Fruit fly (Drosophila melanogaster) whole organism, embryonic: Measurements from ENCODE around the gene Fbxl4.
A peak's percentile ranks its signal among the peaks of the same experiment; 100 is the strongest.

Experiments used
- CG1024 ChIP-seq: fragments of 200-800 bp; sonication (Bioruptor generic); IDR thresholded peaks from 2 replicates; pipeline ENCODE4 v1.3.6; 2022; ENCODE audit warnings: missing biosample characterization, missing genetic modification characterization
- CG10267 ChIP-seq: fragments of 200-800 bp; sonication (Bioruptor generic); optimal IDR thresholded peaks from 2 replicates; lab custom pipeline; 2018; ENCODE audit warnings: missing biosample characterization, mild to moderate bottlenecking, missing genetic modification characterization, moderate library complexity
- CG10321 ChIP-seq: fragments of 200-800 bp; sonication (Bioruptor generic); IDR thresholded peaks from 2 replicates; pipeline ENCODE4 v1.3.6; 2022; ENCODE audit warnings: missing biosample characterization, missing genetic modification characterization
- CG10431 ChIP-seq: fragments of 200-800 bp; sonication (Bioruptor generic); optimal IDR thresholded peaks from 3 replicates; lab custom pipeline; 2018; ENCODE audit warnings: missing biosample characterization, mild to moderate bottlenecking, missing genetic modification characterization
- CG10654 ChIP-seq: fragments of 200-800 bp; sonication (Bioruptor generic); optimal IDR thresholded peaks from 2 replicates; lab custom pipeline; 2016; ENCODE audit warnings: missing biosample characterization, missing genetic modification characterization
- CG10959 ChIP-seq: fragments of 200-800 bp; sonication (Bioruptor generic); IDR thresholded peaks from 2 replicates; pipeline ENCODE4 v1.3.6; 2022; ENCODE audit warnings: missing biosample characterization, missing genetic modification characterization
- CG10979 ChIP-seq: fragments of 200-800 bp; sonication (Bioruptor generic); optimal IDR thresholded peaks from 2 replicates; lab custom pipeline; 2018; ENCODE audit warnings: missing biosample characterization, mild to moderate bottlenecking, missing genetic modification characterization, moderate library complexity
- CG11398 ChIP-seq: fragments of 200-800 bp; sonication (Bioruptor generic); optimal IDR thresholded peaks from 2 replicates; lab custom pipeline; 2016; ENCODE audit warnings: missing biosample characterization, missing genetic modification characterization
- CG11504 ChIP-seq: fragments of 200-800 bp; sonication (Bioruptor generic); optimal IDR thresholded peaks from 3 replicates; lab custom pipeline; 2019; ENCODE audit warnings: missing biosample characterization, mild to moderate bottlenecking, missing genetic modification characterization, moderate library complexity
- CG11696 ChIP-seq: fragments of 200-800 bp; sonication (Bioruptor generic); IDR thresholded peaks from 2 replicates; pipeline ENCODE4 v1.3.6; 2022; ENCODE audit warnings: missing biosample characterization, missing genetic modification characterization
- CG12236 ChIP-seq: fragments of 200-800 bp; sonication (Bioruptor generic); optimal IDR thresholded peaks from 2 replicates; lab custom pipeline; 2016; ENCODE audit warnings: missing biosample characterization, missing genetic modification characterization
- CG13424 ChIP-seq: fragments of 200-800 bp; sonication (Bioruptor generic); optimal IDR thresholded peaks from 2 replicates; lab custom pipeline; 2019; ENCODE audit warnings: missing biosample characterization, mild to moderate bottlenecking, missing genetic modification characterization, moderate library complexity
- CG13775 ChIP-seq: fragments of 200-800 bp; sonication (Bioruptor generic); optimal IDR thresholded peaks from 3 replicates; lab custom pipeline; 2017; ENCODE audit warnings: missing biosample characterization, mild to moderate bottlenecking, missing genetic modification characterization
- CG13894 ChIP-seq: fragments of 200-800 bp; sonication (Bioruptor generic); optimal IDR thresholded peaks from 3 replicates; lab custom pipeline; 2018; ENCODE audit warnings: missing biosample characterization, mild to moderate bottlenecking, missing genetic modification characterization, moderate library complexity
- CG15073 ChIP-seq: fragments of 200-800 bp; sonication (Bioruptor generic); optimal IDR thresholded peaks from 2 replicates; lab custom pipeline; 2016; ENCODE audit warnings: missing biosample characterization, missing genetic modification characterization
- CG15601 ChIP-seq: fragments of 200-800 bp; sonication (Bioruptor generic); optimal IDR thresholded peaks from 3 replicates; lab custom pipeline; 2019; ENCODE audit warnings: missing biosample characterization, mild to moderate bottlenecking, missing genetic modification characterization, moderate library complexity
- CG16815 ChIP-seq: fragments of 200-800 bp; sonication (Bioruptor generic); optimal IDR thresholded peaks from 3 replicates; lab custom pipeline; 2017; ENCODE audit warnings: missing biosample characterization, mild to moderate bottlenecking, missing genetic modification characterization
- CG17802 ChIP-seq: fragments of 200-800 bp; sonication (Bioruptor generic); optimal IDR thresholded peaks from 2 replicates; lab custom pipeline; 2018; ENCODE audit warnings: missing biosample characterization, mild to moderate bottlenecking, missing genetic modification characterization, moderate library complexity
- CG1792 ChIP-seq: fragments of 200-800 bp; sonication (Bioruptor generic); optimal IDR thresholded peaks from 2 replicates; lab custom pipeline; 2016; ENCODE audit warnings: missing biosample characterization, missing genetic modification characterization
- CG2129 ChIP-seq: fragments of 200-800 bp; sonication (Bioruptor generic); IDR thresholded peaks from 2 replicates; pipeline ENCODE4 v1.3.6; 2022; ENCODE audit warnings: missing biosample characterization, missing genetic modification characterization; ENCODE audit not compliant: partially characterized antibody
- CG2712 ChIP-seq: fragments of 200-800 bp; optimal IDR thresholded peaks from 3 replicates; lab custom pipeline; 2019; ENCODE audit warnings: missing biosample characterization, mild to moderate bottlenecking, missing genetic modification characterization, moderate library complexity
- CG3847 ChIP-seq: fragments of 200-800 bp; sonication (Bioruptor generic); IDR thresholded peaks from 2 replicates; pipeline ENCODE4 v1.3.6; 2022; ENCODE audit warnings: missing biosample characterization, missing genetic modification characterization
- CG3995 ChIP-seq: fragments of 200-800 bp; sonication (Bioruptor generic); optimal IDR thresholded peaks from 3 replicates; lab custom pipeline; 2016; ENCODE audit warnings: missing biosample characterization, missing genetic modification characterization
- CG8924 ChIP-seq: fragments of 200-800 bp; optimal IDR thresholded peaks from 3 replicates; lab custom pipeline; 2019; ENCODE audit warnings: missing biosample characterization, mild to moderate bottlenecking, missing genetic modification characterization, moderate library complexity
- Deaf1 ChIP-seq: fragments of 200-800 bp; optimal IDR thresholded peaks from 3 replicates; lab custom pipeline; 2019; ENCODE audit warnings: missing biosample characterization, mild to moderate bottlenecking, missing genetic modification characterization, moderate library complexity
- Dip2 ChIP-seq: fragments of 200-800 bp; sonication (Bioruptor generic); IDR thresholded peaks from 2 replicates; pipeline ENCODE4 v1.3.6; 2022; ENCODE audit warnings: missing biosample characterization, missing genetic modification characterization
- Dip3 ChIP-seq: fragments of 200-800 bp; sonication (Bioruptor generic); optimal IDR thresholded peaks from 3 replicates; lab custom pipeline; 2016; ENCODE audit warnings: missing biosample characterization, missing genetic modification characterization
- Hr39 ChIP-seq: fragments of >200 bp; optimal IDR thresholded peaks from 2 replicates; lab custom pipeline; 2017
- Nf-YB ChIP-seq: fragments of 200-800 bp; sonication (Bioruptor generic); optimal IDR thresholded peaks from 3 replicates; lab custom pipeline; 2019; ENCODE audit warnings: missing biosample characterization, mild to moderate bottlenecking, missing genetic modification characterization, moderate library complexity
- Ptx1 ChIP-seq: fragments of 200-800 bp; sonication (Bioruptor generic); IDR thresholded peaks from 2 replicates; pipeline ENCODE4 v1.3.6; 2022; ENCODE audit warnings: missing biosample characterization, missing genetic modification characterization
- Sin3A ChIP-seq: fragments of >200 bp; optimal IDR thresholded peaks from 2 replicates; lab custom pipeline; 2018
- Six4 ChIP-seq: fragments of 200-800 bp; sonication (Bioruptor generic); optimal IDR thresholded peaks from 2 replicates; lab custom pipeline; 2016; ENCODE audit warnings: missing biosample characterization, missing genetic modification characterization
- abd-A ChIP-seq: fragments of 200-800 bp; sonication (Bioruptor generic); optimal IDR thresholded peaks from 3 replicates; lab custom pipeline; 2019; ENCODE audit warnings: missing biosample characterization, mild to moderate bottlenecking, missing genetic modification characterization, moderate library complexity
- ash1 ChIP-seq: fragments of 200-800 bp; sonication (Bioruptor generic); optimal IDR thresholded peaks from 2 replicates; lab custom pipeline; 2018; ENCODE audit warnings: missing biosample characterization, mild to moderate bottlenecking, missing genetic modification characterization
- ato ChIP-seq: fragments of 200-800 bp; sonication (Bioruptor generic); IDR thresholded peaks from 2 replicates; pipeline ENCODE4 v1.3.6; 2022; ENCODE audit warnings: missing biosample characterization, missing genetic modification characterization; ENCODE audit not compliant: partially characterized antibody
- bsh ChIP-seq, 2 experiments: fragments of 200-800 bp; sonication (Bioruptor generic); optimal IDR thresholded peaks; 2 replicates each; lab custom pipeline; 2017 to 2018; ENCODE audit warnings: mild to moderate bottlenecking in 2 of 2, missing biosample characterization in 2 of 2, missing genetic modification characterization in 2 of 2, moderate library complexity in 1 of 2
- cg ChIP-seq: fragments of 200-800 bp; sonication (Bioruptor generic); optimal IDR thresholded peaks from 3 replicates; lab custom pipeline; 2019; ENCODE audit warnings: missing biosample characterization, mild to moderate bottlenecking, missing genetic modification characterization, moderate library complexity
- chinmo ChIP-seq: fragments of 200-800 bp; sonication (Bioruptor generic); IDR thresholded peaks from 4 replicates; pipeline ENCODE4 v1.3.6; 2022; ENCODE audit warnings: missing biosample characterization, missing genetic modification characterization; ENCODE audit not compliant: partially characterized antibody
- ci ChIP-seq: fragments of 200-800 bp; sonication (Bioruptor generic); IDR thresholded peaks from 3 replicates; pipeline ENCODE4 v1.3.6; 2022; ENCODE audit warnings: missing biosample characterization, missing genetic modification characterization
- dan ChIP-seq: fragments of 200-800 bp; sonication (Bioruptor generic); IDR thresholded peaks from 2 replicates; pipeline ENCODE4 v1.3.6; 2022; ENCODE audit warnings: missing biosample characterization, missing genetic modification characterization
- ems ChIP-seq: fragments of 200-800 bp; sonication (Bioruptor generic); optimal IDR thresholded peaks from 3 replicates; lab custom pipeline; 2016; ENCODE audit warnings: missing biosample characterization, missing genetic modification characterization
- h ChIP-seq: fragments of >200 bp; optimal IDR thresholded peaks from 2 replicates; lab custom pipeline; 2017
- inv ChIP-seq: fragments of 200-800 bp; sonication (Bioruptor generic); IDR thresholded peaks from 2 replicates; pipeline ENCODE4 v1.3.6; 2022; ENCODE audit warnings: missing biosample characterization, missing genetic modification characterization; ENCODE audit not compliant: partially characterized antibody
- jigr1 ChIP-seq: fragments of 200-800 bp; sonication (Bioruptor generic); IDR thresholded peaks from 3 replicates; pipeline ENCODE4 v1.3.6; 2022; ENCODE audit warnings: missing biosample characterization, missing genetic modification characterization
- lbe ChIP-seq: fragments of 200-800 bp; sonication (Bioruptor generic); optimal IDR thresholded peaks from 2 replicates; lab custom pipeline; 2016; ENCODE audit warnings: missing biosample characterization, mild to moderate bottlenecking, missing genetic modification characterization
- onecut ChIP-seq: fragments of 200-800 bp; sonication (Bioruptor generic); IDR thresholded peaks from 2 replicates; pipeline ENCODE4 v1.3.6; 2022; ENCODE audit warnings: missing biosample characterization, missing genetic modification characterization
- peb ChIP-seq: fragments of 200-800 bp; sonication (Bioruptor generic); IDR thresholded peaks from 2 replicates; pipeline ENCODE4 v1.3.6; 2022; ENCODE audit warnings: missing biosample characterization, missing genetic modification characterization
- run ChIP-seq: fragments of 200-800 bp; sonication (Bioruptor generic); optimal IDR thresholded peaks from 3 replicates; lab custom pipeline; 2018; ENCODE audit warnings: missing biosample characterization, mild to moderate bottlenecking, missing genetic modification characterization
- ttk ChIP-seq: fragments of 200-800 bp; sonication (Bioruptor generic); IDR thresholded peaks from 2 replicates; pipeline ENCODE4 v2.1.2; 2022; ENCODE audit warnings: missing biosample characterization, missing genetic modification characterization
- tx ChIP-seq: fragments of 200-800 bp; sonication (Bioruptor generic); optimal IDR thresholded peaks from 2 replicates; lab custom pipeline; 2016; ENCODE audit warnings: missing biosample characterization, missing genetic modification characterization
- vnd ChIP-seq: fragments of 200-800 bp; sonication (Bioruptor generic); IDR thresholded peaks from 3 replicates; pipeline ENCODE4 v1.3.6; 2022; ENCODE audit warnings: missing biosample characterization, missing genetic modification characterization; ENCODE audit not compliant: partially characterized antibody

Fbxl4 gene

DNA sequence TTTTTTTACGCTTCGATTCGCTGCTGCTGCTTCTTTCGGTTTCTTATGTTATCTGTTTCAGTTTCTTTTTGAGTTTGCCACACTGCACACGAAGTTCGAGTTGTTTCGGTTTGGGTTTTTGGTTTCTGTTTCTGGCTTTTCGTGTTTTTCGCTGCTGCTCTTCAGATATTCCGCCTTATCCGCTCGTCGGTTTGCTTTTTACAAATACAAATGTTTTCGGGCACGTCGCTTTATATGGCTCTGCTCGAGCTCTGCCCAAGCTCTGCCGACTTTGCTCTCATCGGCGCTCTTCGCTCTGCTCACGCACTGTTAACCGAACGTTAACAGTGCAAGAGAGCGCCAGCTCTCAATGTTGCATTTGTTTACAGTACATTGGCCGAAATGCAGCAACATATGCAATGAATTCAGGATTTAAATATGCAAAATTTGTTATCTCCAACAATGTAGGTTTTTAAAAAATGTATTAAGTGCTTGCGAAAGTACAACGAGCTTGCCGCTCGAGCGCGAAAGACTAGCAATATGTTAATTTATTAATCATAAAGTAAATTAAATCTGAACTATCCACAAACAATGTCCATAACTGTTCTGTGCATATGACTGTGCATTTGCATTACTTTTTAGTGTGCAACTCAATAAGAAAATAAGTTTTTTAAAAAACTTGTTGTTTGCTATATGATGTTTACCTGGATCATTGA, 26.3 kb downstream of the Fbxl4 start (continued):
- TF ChIP-seq CG10431 (GFP tag; lab: Kevin White, UChicago) = peak; percentile 23
- TF ChIP-seq CG1024 (GFP tag; lab: Robert Waterston, UW) = no peak
- TF ChIP-seq CG1792 (GFP tag; lab: Kevin White, UChicago) = no peak
- no peak for TF ChIP-seq CG10979 (tag; lab: Kevin White, UChicago)
- peak in 1 of 2 experiments; percentile 5 for TF ChIP-seq bsh (GFP tag; optimal IDR thresholded peaks at IDR 0.05; lab: Kevin White, UChicago)
- TF ChIP-seq CG2712 (tag; lab: Kevin White, UChicago) = no peak
- TF ChIP-seq Ptx1 (GFP tag; lab: Robert Waterston, UW) = no peak
- TF ChIP-seq CG10959 (GFP tag; lab: Robert Waterston, UW) = no peak
- TF ChIP-seq peb (GFP tag; lab: Robert Waterston, UW) = no peak
- TF ChIP-seq CG10654 (GFP tag; lab: Kevin White, UChicago) = no peak
- no peak for TF ChIP-seq Sin3A
- no peak for TF ChIP-seq run
- no peak for TF ChIP-seq CG13894 (tag; lab: Kevin White, UChicago)
- no peak for TF ChIP-seq CG10321 (GFP tag; lab: Robert Waterston, UW)
- no peak for TF ChIP-seq Dip3 (GFP tag; lab: Kevin White, UChicago)
- TF ChIP-seq CG15073 (GFP tag; lab: Kevin White, UChicago) = no peak
- no peak for TF ChIP-seq CG15601 (tag; lab: Kevin White, UChicago)
- TF ChIP-seq CG13424 (tag; lab: Kevin White, UChicago) = no peak
- no peak for TF ChIP-seq CG2129 (GFP tag; lab: Robert Waterston, UW)
- TF ChIP-seq CG3995 = no peak
- no peak for TF ChIP-seq CG3847 (GFP tag; lab: Robert Waterston, UW)
- TF ChIP-seq ash1 = no peak
- peak; percentile 9; the same call in 1 of the 2 replicates for TF ChIP-seq ato (GFP tag; lab: Robert Waterston, UW)
- TF ChIP-seq onecut = no peak
- no peak for TF ChIP-seq lbe
- TF ChIP-seq h = no peak
- TF ChIP-seq CG12236 (GFP tag; lab: Kevin White, UChicago) = no peak
- TF ChIP-seq ttk = no peak
- no peak for TF ChIP-seq Nf-YB (GFP tag; lab: Kevin White, UChicago)
- TF ChIP-seq vnd (GFP tag; lab: Robert Waterston, UW) = no peak
- TF ChIP-seq inv (GFP tag; lab: Robert Waterston, UW) = 0 out of 2 replicates have a peak, but pooled peaks have one; percentile 9
- TF ChIP-seq Deaf1 (tag; lab: Kevin White, UChicago) = peak; percentile 76
- TF ChIP-seq ems (GFP tag; lab: Kevin White, UChicago) = no peak
- no peak for TF ChIP-seq Hr39 (lab: Kevin White, UChicago)
- TF ChIP-seq CG11504 (tag; lab: Kevin White, UChicago) = peak; percentile 28
- TF ChIP-seq chinmo (GFP tag; lab: Robert Waterston, UW) = peak; percentile 79; the same call in 3 of the 4 replicates
- no peak for TF ChIP-seq CG10267 (tag; lab: Kevin White, UChicago)
- TF ChIP-seq Dip2 = no peak
- no peak for TF ChIP-seq tx
- no peak for TF ChIP-seq CG11696 (GFP tag; lab: Robert Waterston, UW)
- no peak for TF ChIP-seq CG16815 (GFP tag; lab: Kevin White, UChicago)
- no peak for TF ChIP-seq CG11398 (GFP tag; lab: Kevin White, UChicago)
- TF ChIP-seq Six4 (GFP tag; lab: Kevin White, UChicago) = no peak
- TF ChIP-seq cg (GFP tag; lab: Kevin White, UChicago) = peak; percentile 45
- TF ChIP-seq ci (GFP tag; lab: Robert Waterston, UW) = no peak
- TF ChIP-seq CG17802 (tag; lab: Kevin White, UChicago) = no peak
- no peak for TF ChIP-seq abd-A
- TF ChIP-seq dan (GFP tag; lab: Robert Waterston, UW) = no peak
- TF ChIP-seq CG13775 (GFP tag; lab: Kevin White, UChicago) = no peak
- no peak for TF ChIP-seq jigr1 (GFP tag; lab: Robert Waterston, UW)
- TF ChIP-seq CG8924 (tag; lab: Kevin White, UChicago) = no peak
